Fruit fly (Drosophila melanogaster) whole organism, prepupa: ENCODE results near the gene Polr1F.

Source experiments
- Blimp-1 ChIP-seq: fragments of 200-800 bp; sonication (Bioruptor generic); optimal IDR thresholded peaks from 3 replicates; lab custom pipeline; 2017; ENCODE audit warnings: missing biosample characterization, missing genetic modification characterization, mild to moderate bottlenecking, moderate library complexity, missing genetic modification reagents
- CG10631 ChIP-seq: fragments of 200-800 bp; sonication (Bioruptor generic); optimal IDR thresholded peaks from 2 replicates; lab custom pipeline; 2016; ENCODE audit warnings: missing biosample characterization, missing genetic modification characterization
- CG10669 ChIP-seq: fragments of 200-800 bp; sonication (Bioruptor generic); optimal IDR thresholded peaks from 3 replicates; lab custom pipeline; 2018; ENCODE audit warnings: missing biosample characterization, mild to moderate bottlenecking, missing genetic modification characterization, moderate library complexity
- CG11294 ChIP-seq: fragments of 200-800 bp; sonication (Bioruptor generic); IDR thresholded peaks from 2 replicates; pipeline ENCODE4 v1.3.6; 2022; ENCODE audit warnings: missing biosample characterization, missing genetic modification characterization
- CG11762 ChIP-seq: fragments of 200-800 bp; sonication (Bioruptor generic); optimal IDR thresholded peaks from 3 replicates; lab custom pipeline; 2016; ENCODE audit warnings: missing biosample characterization, missing genetic modification characterization; ENCODE audit not compliant: insufficient read depth
- CG15336 ChIP-seq: fragments of 200-800 bp; sonication (Bioruptor generic); IDR thresholded peaks from 2 replicates; pipeline ENCODE4 v1.3.6; 2022; ENCODE audit warnings: missing biosample characterization, missing genetic modification characterization
- CG16779 ChIP-seq: fragments of 200-800 bp; sonication (Bioruptor generic); optimal IDR thresholded peaks from 3 replicates; lab custom pipeline; 2017; ENCODE audit warnings: missing biosample characterization, mild to moderate bottlenecking, missing genetic modification characterization
- CG3032 ChIP-seq: fragments of 200-800 bp; optimal IDR thresholded peaks from 2 replicates; lab custom pipeline; 2019; ENCODE audit warnings: missing biosample characterization, mild to moderate bottlenecking, missing genetic modification characterization, moderate library complexity
- CG31627 ChIP-seq: fragments of 200-800 bp; sonication (Bioruptor generic); optimal IDR thresholded peaks from 3 replicates; lab custom pipeline; 2016; ENCODE audit warnings: missing biosample characterization, missing genetic modification characterization
- CG32006 ChIP-seq: fragments of 200-800 bp; sonication (Bioruptor generic); optimal IDR thresholded peaks from 3 replicates; lab custom pipeline; 2017; ENCODE audit warnings: missing biosample characterization, mild to moderate bottlenecking, missing genetic modification characterization
- CG34406 ChIP-seq: fragments of 200-800 bp; sonication (Bioruptor generic); optimal IDR thresholded peaks from 3 replicates; lab custom pipeline; 2016; ENCODE audit warnings: missing biosample characterization, missing genetic modification characterization
- CG3919 ChIP-seq: fragments of 200-800 bp; sonication (Bioruptor generic); optimal IDR thresholded peaks from 3 replicates; lab custom pipeline; 2016; ENCODE audit warnings: missing biosample characterization, missing genetic modification characterization
- CG6163 ChIP-seq: fragments of 200-800 bp; sonication (Bioruptor generic); IDR thresholded peaks from 3 replicates; pipeline ENCODE4 v1.3.6; 2022; ENCODE audit warnings: missing biosample characterization, missing genetic modification characterization
- CG6276 ChIP-seq: fragments of 200-800 bp; sonication (Bioruptor generic); optimal IDR thresholded peaks from 2 replicates; lab custom pipeline; 2017; ENCODE audit warnings: missing biosample characterization, mild to moderate bottlenecking, missing genetic modification characterization
- CG6808 ChIP-seq: fragments of 200-800 bp; sonication (Bioruptor generic); optimal IDR thresholded peaks from 3 replicates; lab custom pipeline; 2017; ENCODE audit warnings: missing biosample characterization, missing genetic modification characterization, mild to moderate bottlenecking, moderate library complexity, missing genetic modification reagents
- CG6854 ChIP-seq: fragments of 200-800 bp; sonication (Bioruptor generic); optimal IDR thresholded peaks from 2 replicates; lab custom pipeline; 2017; ENCODE audit warnings: missing biosample characterization, mild to moderate bottlenecking, missing genetic modification characterization
- CG7368 ChIP-seq: fragments of 200-800 bp; sonication (Bioruptor generic); optimal IDR thresholded peaks from 3 replicates; lab custom pipeline; 2016; ENCODE audit warnings: missing biosample characterization, missing genetic modification characterization
- CG8319 ChIP-seq: fragments of 200-800 bp; sonication (Bioruptor generic); optimal IDR thresholded peaks from 3 replicates; lab custom pipeline; 2016; ENCODE audit warnings: missing biosample characterization, missing genetic modification characterization
- CG8632 ChIP-seq: fragments of 200-800 bp; sonication (Bioruptor generic); optimal IDR thresholded peaks from 3 replicates; lab custom pipeline; 2016; ENCODE audit warnings: missing biosample characterization, missing genetic modification characterization
- CG9139 ChIP-seq: fragments of 200-800 bp; sonication (Bioruptor generic); optimal IDR thresholded peaks from 3 replicates; lab custom pipeline; 2017; ENCODE audit warnings: missing biosample characterization, mild to moderate bottlenecking, missing genetic modification characterization
- Eip75B ChIP-seq: fragments of 200-800 bp; sonication (Bioruptor generic); optimal IDR thresholded peaks from 3 replicates; lab custom pipeline; 2016; ENCODE audit warnings: missing biosample characterization, missing genetic modification characterization
- Eip78C ChIP-seq: fragments of 200-800 bp; sonication (Bioruptor generic); peaks from one replicate; lab custom pipeline; 2016; ENCODE audit warnings: missing biosample characterization, missing genetic modification characterization
- Eip93F ChIP-seq: fragments of 200-800 bp; sonication (Bioruptor generic); optimal IDR thresholded peaks from 2 replicates; lab custom pipeline; 2016; ENCODE audit warnings: missing biosample characterization, mild to moderate bottlenecking, missing genetic modification characterization
- Ets21C ChIP-seq: fragments of 200-800 bp; sonication (Bioruptor generic); optimal IDR thresholded peaks from 3 replicates; lab custom pipeline; 2016; ENCODE audit warnings: missing biosample characterization, missing genetic modification characterization
- Ets96B ChIP-seq: fragments of 200-800 bp; optimal IDR thresholded peaks from 2 replicates; lab custom pipeline; 2019; ENCODE audit warnings: missing biosample characterization, mild to moderate bottlenecking, missing genetic modification characterization, moderate library complexity
- Gug ChIP-seq: fragments of 200-800 bp; sonication (Bioruptor generic); IDR thresholded peaks from 2 replicates; pipeline ENCODE4 v1.3.6; 2022; ENCODE audit warnings: missing biosample characterization, missing genetic modification characterization
- Hr38 ChIP-seq: sonication (Bioruptor generic); optimal IDR thresholded peaks from 2 replicates; lab custom pipeline; 2016; ENCODE audit warnings: missing biosample characterization, missing genetic modification characterization
- Hr39 ChIP-seq: fragments of 200-800 bp; sonication (Bioruptor generic); optimal IDR thresholded peaks from 2 replicates; lab custom pipeline; 2016; ENCODE audit warnings: missing biosample characterization, missing genetic modification characterization
- Met ChIP-seq: fragments of 200-800 bp; sonication (Bioruptor generic); optimal IDR thresholded peaks from 3 replicates; lab custom pipeline; 2016; ENCODE audit warnings: missing biosample characterization, missing genetic modification characterization
- OdsH ChIP-seq: fragments of 200-800 bp; sonication (Bioruptor generic); optimal IDR thresholded peaks from 3 replicates; lab custom pipeline; 2016; ENCODE audit warnings: missing biosample characterization, missing genetic modification characterization
- Smox ChIP-seq: fragments of 200-800 bp; sonication (Bioruptor generic); optimal IDR thresholded peaks from 3 replicates; lab custom pipeline; 2016; ENCODE audit warnings: missing biosample characterization, missing genetic modification characterization
- Sox102F ChIP-seq: fragments of 200-800 bp; sonication (Bioruptor generic); optimal IDR thresholded peaks from 2 replicates; lab custom pipeline; 2016; ENCODE audit warnings: missing biosample characterization, mild to moderate bottlenecking, missing genetic modification characterization
- Sox15 ChIP-seq: fragments of 200-800 bp; sonication (Bioruptor generic); optimal IDR thresholded peaks from 3 replicates; lab custom pipeline; 2016; ENCODE audit warnings: missing biosample characterization, missing genetic modification characterization
- achi ChIP-seq: fragments of 200-800 bp; sonication (Bioruptor generic); optimal IDR thresholded peaks from 3 replicates; lab custom pipeline; 2016; ENCODE audit warnings: missing biosample characterization, missing genetic modification characterization
- cyc ChIP-seq: fragments of 200-800 bp; sonication (Bioruptor generic); optimal IDR thresholded peaks from 3 replicates; lab custom pipeline; 2016; ENCODE audit warnings: missing biosample characterization, missing genetic modification characterization
- dac ChIP-seq: fragments of 200-800 bp; sonication (Bioruptor generic); optimal IDR thresholded peaks from 2 replicates; lab custom pipeline; 2017; ENCODE audit warnings: missing biosample characterization, mild to moderate bottlenecking, missing genetic modification characterization
- dsx ChIP-seq: fragments of 200-800 bp; optimal IDR thresholded peaks from 3 replicates; lab custom pipeline; 2019; ENCODE audit warnings: missing biosample characterization, mild to moderate bottlenecking, missing genetic modification characterization, moderate library complexity; ENCODE audit not compliant: poor library complexity, severe bottlenecking
- esn ChIP-seq: fragments of 200-800 bp; sonication (Bioruptor generic); optimal IDR thresholded peaks from 2 replicates; lab custom pipeline; 2016; ENCODE audit warnings: missing biosample characterization, mild to moderate bottlenecking, missing genetic modification characterization, moderate library complexity
- fkh ChIP-seq: fragments of 200-800 bp; sonication (Bioruptor generic); optimal IDR thresholded peaks from 3 replicates; lab custom pipeline; 2017; ENCODE audit warnings: missing biosample characterization, mild to moderate bottlenecking, missing genetic modification characterization, moderate library complexity
- lz ChIP-seq: fragments of 200-800 bp; sonication (Bioruptor generic); optimal IDR thresholded peaks from 3 replicates; lab custom pipeline; 2016; ENCODE audit warnings: missing biosample characterization, missing genetic modification characterization
- net ChIP-seq: fragments of 200-800 bp; sonication (Bioruptor generic); optimal IDR thresholded peaks from 3 replicates; lab custom pipeline; 2016; ENCODE audit warnings: missing biosample characterization, missing genetic modification characterization
- pdm3 ChIP-seq: fragments of 200-800 bp; sonication (Bioruptor generic); optimal IDR thresholded peaks from 3 replicates; lab custom pipeline; 2016; ENCODE audit warnings: missing biosample characterization, missing genetic modification characterization
- salr ChIP-seq, 2 experiments: fragments of 200-800 bp; sonication (Bioruptor generic); optimal IDR thresholded peaks; 3 replicates each; lab custom pipeline; 2016 to 2018; ENCODE audit warnings: missing biosample characterization in 2 of 2, missing genetic modification characterization in 2 of 2, mild to moderate bottlenecking in 1 of 2
- ss ChIP-seq, 2 experiments: fragments of 200-800 bp; sonication (Bioruptor generic); optimal IDR thresholded peaks; 2 replicates in 1 of 2; 3 replicates in 1 of 2; lab custom pipeline; 2017 to 2018; ENCODE audit warnings: mild to moderate bottlenecking in 2 of 2, missing biosample characterization in 2 of 2, missing genetic modification characterization in 2 of 2, moderate library complexity in 1 of 2
- svp ChIP-seq: fragments of 200-800 bp; sonication (Bioruptor generic); peaks from one replicate; lab custom pipeline; 2016; ENCODE audit warnings: missing biosample characterization, missing genetic modification characterization
- topi ChIP-seq: fragments of 200-800 bp; sonication (Bioruptor generic); optimal IDR thresholded peaks from 3 replicates; lab custom pipeline; 2016; ENCODE audit warnings: missing biosample characterization, missing genetic modification characterization

Polr1F gene

dm6 chr2L:6922091-6922753 lies 14.6 kb upstream of the Polr1F start (continued):
- TF ChIP-seq fkh (GFP tag; lab: Kevin White, UChicago) (no peak), Eip78C (GFP tag; lab: Kevin White, UChicago) (peak; percentile 97), esn (peak; percentile 83), CG8319 (GFP tag; lab: Kevin White, UChicago) (peak; percentile 49), CG10669 (GFP tag; lab: Kevin White, UChicago) (peak; percentile 80), Gug (peak; percentile 78), CG3919 (no peak), Ets21C (GFP tag; lab: Kevin White, UChicago) (peak; percentile 69)

- TF ChIP-seq cyc = no peak
- TF ChIP-seq Smox (GFP tag; lab: Kevin White, UChicago) = no peak
- TF ChIP-seq Met (GFP tag; lab: Kevin White, UChicago) = peak; percentile 41
- peak; percentile 4 for TF ChIP-seq CG9139 (GFP tag; lab: Kevin White, UChicago)
- TF ChIP-seq esn = peak; percentile 26
- peak; percentile 69 for TF ChIP-seq Eip78C (GFP tag; lab: Kevin White, UChicago)
- TF ChIP-seq CG34406 (GFP tag; lab: Kevin White, UChicago) = no peak
- TF ChIP-seq Sox102F = no peak
- no peak for TF ChIP-seq CG31627
- peak; percentile 10 for TF ChIP-seq CG6808 (GFP tag; lab: Kevin White, UChicago)
- TF ChIP-seq Eip75B (GFP tag; lab: Kevin White, UChicago) = peak; percentile 26
- TF ChIP-seq OdsH = no peak
- no peak for TF ChIP-seq CG3919
- TF ChIP-seq CG8319 (GFP tag; lab: Kevin White, UChicago) = no peak
- TF ChIP-seq lz = peak; percentile 22
- TF ChIP-seq pdm3 (GFP tag; lab: Kevin White, UChicago) = no peak
- peak in 1 of 2 experiments; percentile 13 for TF ChIP-seq salr (GFP tag; optimal IDR thresholded peaks at IDR 0.05; lab: Kevin White, UChicago)
- TF ChIP-seq Eip93F (GFP tag; lab: Kevin White, UChicago) = no peak
- TF ChIP-seq Ets21C (GFP tag; lab: Kevin White, UChicago) = no peak
- TF ChIP-seq Ets96B = no peak
- TF ChIP-seq CG6854 (GFP tag; lab: Kevin White, UChicago) = no peak
- no peak for TF ChIP-seq CG10669 (GFP tag; lab: Kevin White, UChicago)
- TF ChIP-seq CG15336 = no peak
- peak; percentile 28 for TF ChIP-seq fkh (GFP tag; lab: Kevin White, UChicago)
- no peak for TF ChIP-seq dsx (GFP tag; lab: Kevin White, UChicago)
- TF ChIP-seq Sox15 = no peak
- no peak for TF ChIP-seq CG11294 (GFP tag; lab: Robert Waterston, UW)
- TF ChIP-seq ss (GFP tag; optimal IDR thresholded peaks at IDR 0.05; lab: Kevin White, UChicago) = peak in 1 of 2 experiments; percentile 45
- TF ChIP-seq CG3032 (tag; lab: Kevin White, UChicago) = no peak
- peak; percentile 5 for TF ChIP-seq topi (GFP tag; lab: Kevin White, UChicago)
- no peak for TF ChIP-seq dac (GFP tag; lab: Kevin White, UChicago)
- TF ChIP-seq Gug = no peak
- peak; percentile 22; the same call in 1 of the 3 replicates for TF ChIP-seq CG6163 (GFP tag; lab: Robert Waterston, UW)
- TF ChIP-seq CG32006 (GFP tag; lab: Kevin White, UChicago) = no peak
- TF ChIP-seq CG7368 = no peak
- no peak for TF ChIP-seq Hr39 (GFP tag; lab: Kevin White, UChicago)
- TF ChIP-seq CG11762 (GFP tag; lab: Kevin White, UChicago) = no peak
- TF ChIP-seq Blimp-1 = no peak
- TF ChIP-seq net (GFP tag; lab: Kevin White, UChicago) = no peak
- TF ChIP-seq Hr38 (GFP tag; lab: Kevin White, UChicago) = no peak
- TF ChIP-seq achi (GFP tag; lab: Kevin White, UChicago) = no peak
- TF ChIP-seq CG16779 (tag; lab: Kevin White, UChicago) = no peak
- no peak for TF ChIP-seq CG10631
- peak; percentile 47 for TF ChIP-seq svp (GFP tag; lab: Kevin White, UChicago)
- no peak for TF ChIP-seq CG8632 (GFP tag; lab: Kevin White, UChicago)
- TF ChIP-seq CG6276 (GFP tag; lab: Kevin White, UChicago) = peak; percentile 21
Observed at dm6 chr2L:6921360-6922090, 13.9 kb upstream of the Polr1F start.
